Worm (Caenorhabditis elegans): ENCODE measurements around the gene pid-5.

Gene pid-5

ce11 chrV:4219342-4219741 lies 43.7 kb downstream of the pid-5 start, which contains the start of gene nlp-9:
nlp-9 (plus strand) TSS chrV:4219642.
- TF ChIP-seq unc-39 (tag; optimal IDR thresholded peaks at IDR 0.05) (no peak), nhr-67 (tag; optimal IDR thresholded peaks at IDR 0.05) (no peak), eor-1 (tag; optimal IDR thresholded peaks at IDR 0.05) (no peak)
